Worm (Caenorhabditis elegans) whole organism, late embryonic: ENCODE results near the gene C34C12.2.

ENCODE experiments used
- C38D4.7 ChIP-seq: fragments of 200-800 bp; sonication (Bioruptor generic); optimal IDR thresholded peaks from 2 replicates; lab custom pipeline; 2018; ENCODE audit warnings: mild to moderate bottlenecking, missing genetic modification characterization, moderate library complexity, missing compliant biosample characterization
- K09A11.1 ChIP-seq: sonication (generic microtip); optimal IDR thresholded peaks from 2 replicates; lab custom pipeline; 2017; ENCODE audit warnings: antibody characterized with exemption, mild to moderate bottlenecking, missing genetic modification characterization, missing compliant biosample characterization; ENCODE audit not compliant: insufficient read depth
- Y22D7AL.16 ChIP-seq: sonication (generic microtip); optimal IDR thresholded peaks from 2 replicates; lab custom pipeline; 2016; ENCODE audit warnings: missing genetic modification characterization, missing compliant biosample characterization
- ahr-1 ChIP-seq: sonication (generic microtip); optimal IDR thresholded peaks from 2 replicates; lab custom pipeline; 2016; ENCODE audit warnings: missing genetic modification characterization, missing compliant biosample characterization
- ceh-18 ChIP-seq: sonication (generic microtip); optimal IDR thresholded peaks from 2 replicates; lab custom pipeline; 2016; ENCODE audit warnings: missing genetic modification characterization, missing compliant biosample characterization
- ceh-19 ChIP-seq: fragments of 200-800 bp; sonication (Bioruptor generic); optimal IDR thresholded peaks from 2 replicates; lab custom pipeline; 2018; ENCODE audit warnings: mild to moderate bottlenecking, missing genetic modification characterization, missing compliant biosample characterization
- ceh-24 ChIP-seq: sonication (generic microtip); optimal IDR thresholded peaks from 2 replicates; lab custom pipeline; 2016; ENCODE audit warnings: mild to moderate bottlenecking, missing genetic modification characterization, missing compliant biosample characterization
- ceh-30 ChIP-seq: fragments of 150-350 bp; optimal IDR thresholded peaks from 2 replicates; lab custom pipeline; 2014; ENCODE audit warnings: missing biosample characterization, missing genetic modification characterization
- ceh-31 ChIP-seq: sonication (generic microtip); optimal IDR thresholded peaks from 2 replicates; lab custom pipeline; 2016; ENCODE audit warnings: missing genetic modification characterization, missing compliant biosample characterization
- ceh-45 ChIP-seq: fragments of 200-800 bp; sonication (Bioruptor generic); IDR thresholded peaks from 2 replicates; pipeline ENCODE4 v1.3.6; 2022; ENCODE audit warnings: missing genetic modification reagents, missing genetic modification characterization, missing compliant biosample characterization
- ceh-6 ChIP-seq: fragments of 200-800 bp; sonication (Bioruptor generic); optimal IDR thresholded peaks from 2 replicates; lab custom pipeline; 2018; ENCODE audit warnings: mild to moderate bottlenecking, missing genetic modification characterization, missing compliant biosample characterization
- ceh-9 ChIP-seq: sonication (generic microtip); optimal IDR thresholded peaks from 2 replicates; lab custom pipeline; 2016; ENCODE audit warnings: mild to moderate bottlenecking, missing genetic modification characterization, inconsistent platforms, missing compliant biosample characterization
- che-1 ChIP-seq: sonication (generic microtip); optimal IDR thresholded peaks from 2 replicates; lab custom pipeline; 2016; ENCODE audit warnings: mild to moderate bottlenecking, missing genetic modification characterization, missing compliant biosample characterization
- dmd-4 ChIP-seq: sonication (generic microtip); optimal IDR thresholded peaks from 2 replicates; lab custom pipeline; 2016; ENCODE audit warnings: borderline replicate concordance, missing genetic modification characterization, missing compliant biosample characterization
- dve-1 ChIP-seq: sonication (generic microtip); optimal IDR thresholded peaks from 2 replicates; lab custom pipeline; 2017; ENCODE audit warnings: antibody characterized with exemption, mild to moderate bottlenecking, missing genetic modification characterization, missing compliant biosample characterization
- elt-2 ChIP-seq: sonication (generic microtip); optimal IDR thresholded peaks from 2 replicates; lab custom pipeline; 2016; ENCODE audit warnings: missing genetic modification reagents, missing genetic modification characterization, missing compliant biosample characterization
- fax-1 ChIP-seq: sonication (generic microtip); optimal IDR thresholded peaks from 2 replicates; lab custom pipeline; 2016; ENCODE audit warnings: missing genotype, missing genetic modification characterization, missing compliant biosample characterization
- fkh-6 ChIP-seq: sonication (generic microtip); optimal IDR thresholded peaks from 2 replicates; lab custom pipeline; 2016; ENCODE audit warnings: missing genetic modification characterization, missing compliant biosample characterization
- gmeb-2 ChIP-seq: sonication (generic microtip); optimal IDR thresholded peaks from 2 replicates; lab custom pipeline; 2016; ENCODE audit warnings: missing genetic modification characterization, inconsistent platforms, missing compliant biosample characterization
- hlh-13 ChIP-seq: fragments of 200-800 bp; sonication (Bioruptor generic); optimal IDR thresholded peaks from 2 replicates; lab custom pipeline; 2018; ENCODE audit warnings: mild to moderate bottlenecking, missing genetic modification characterization, missing compliant biosample characterization
- hlh-30 ChIP-seq: sonication (generic microtip); optimal IDR thresholded peaks from 2 replicates; lab custom pipeline; 2017; ENCODE audit warnings: antibody characterized with exemption, missing genetic modification characterization, missing compliant biosample characterization; ENCODE audit not compliant: insufficient read depth
- hlh-6 ChIP-seq: sonication (generic microtip); optimal IDR thresholded peaks from 2 replicates; lab custom pipeline; 2016; ENCODE audit warnings: missing genotype, missing genetic modification characterization, missing compliant biosample characterization
- hlh-8 ChIP-seq: sonication (generic microtip); optimal IDR thresholded peaks from 2 replicates; lab custom pipeline; 2016; ENCODE audit warnings: missing genotype, missing genetic modification characterization, missing compliant biosample characterization
- lim-6 ChIP-seq: sonication (generic microtip); optimal IDR thresholded peaks from 2 replicates; lab custom pipeline; 2016; ENCODE audit warnings: missing genetic modification characterization, missing compliant biosample characterization
- lin-11 ChIP-seq: fragments of 200-800 bp; sonication (Bioruptor generic); optimal IDR thresholded peaks from 2 replicates; lab custom pipeline; 2018; ENCODE audit warnings: mild to moderate bottlenecking, missing genetic modification characterization, missing compliant biosample characterization
- mec-3 ChIP-seq: sonication (generic microtip); optimal IDR thresholded peaks from 2 replicates; lab custom pipeline; 2016; ENCODE audit warnings: borderline replicate concordance, missing genetic modification characterization, missing compliant biosample characterization
- nfya-1 ChIP-seq: sonication (generic microtip); optimal IDR thresholded peaks from 2 replicates; lab custom pipeline; 2017; ENCODE audit warnings: missing genetic modification characterization, mild to moderate bottlenecking, missing compliant biosample characterization, antibody characterized with exemption, moderate library complexity
- nhr-11 ChIP-seq: fragments of 150-350 bp; optimal IDR thresholded peaks from 2 replicates; lab custom pipeline; 2014; ENCODE audit warnings: missing biosample characterization, missing genetic modification characterization
- pax-1 ChIP-seq: fragments of 150-350 bp; optimal IDR thresholded peaks from 2 replicates; lab custom pipeline; 2014; ENCODE audit warnings: missing biosample characterization, missing genetic modification characterization
- pha-4 ChIP-seq: fragments of 150-350 bp; optimal IDR thresholded peaks from 2 replicates; lab custom pipeline; 2018; ENCODE audit warnings: missing biosample characterization, missing genetic modification reagents, missing genetic modification characterization
- pqm-1 ChIP-seq: sonication (generic microtip); optimal IDR thresholded peaks from 2 replicates; lab custom pipeline; 2016; ENCODE audit warnings: missing genetic modification characterization, missing compliant biosample characterization
- pros-1 ChIP-seq: fragments of 150-350 bp; optimal IDR thresholded peaks from 2 replicates; lab custom pipeline; 2014; ENCODE audit warnings: missing biosample characterization, missing genetic modification reagents, missing genetic modification characterization
- ref-2 ChIP-seq: sonication (generic microtip); optimal IDR thresholded peaks from 2 replicates; lab custom pipeline; 2016; ENCODE audit warnings: missing genetic modification characterization, missing compliant biosample characterization
- rnt-1 ChIP-seq: sonication (generic microtip); optimal IDR thresholded peaks from 2 replicates; lab custom pipeline; 2016; ENCODE audit warnings: missing genetic modification characterization, missing compliant biosample characterization
- syd-9 ChIP-seq: sonication (generic microtip); optimal IDR thresholded peaks from 2 replicates; lab custom pipeline; 2016; ENCODE audit warnings: mild to moderate bottlenecking, missing genetic modification characterization, moderate library complexity, missing compliant biosample characterization
- tbx-7 ChIP-seq: sonication (generic microtip); optimal IDR thresholded peaks from 2 replicates; lab custom pipeline; 2016; ENCODE audit warnings: missing genotype, missing genetic modification characterization, missing compliant biosample characterization
- unc-55 ChIP-seq: sonication (generic microtip); optimal IDR thresholded peaks from 2 replicates; lab custom pipeline; 2017; ENCODE audit warnings: missing biosample characterization, missing genetic modification reagents, missing genetic modification characterization
- unc-86 ChIP-seq: sonication (generic microtip); optimal IDR thresholded peaks from 2 replicates; lab custom pipeline; 2016; ENCODE audit warnings: missing genetic modification characterization, missing compliant biosample characterization
- ztf-16 ChIP-seq: sonication (generic microtip); optimal IDR thresholded peaks from 2 replicates; lab custom pipeline; 2017; ENCODE audit warnings: missing genetic modification characterization, missing compliant biosample characterization

The C34C12.2 gene

DNA sequence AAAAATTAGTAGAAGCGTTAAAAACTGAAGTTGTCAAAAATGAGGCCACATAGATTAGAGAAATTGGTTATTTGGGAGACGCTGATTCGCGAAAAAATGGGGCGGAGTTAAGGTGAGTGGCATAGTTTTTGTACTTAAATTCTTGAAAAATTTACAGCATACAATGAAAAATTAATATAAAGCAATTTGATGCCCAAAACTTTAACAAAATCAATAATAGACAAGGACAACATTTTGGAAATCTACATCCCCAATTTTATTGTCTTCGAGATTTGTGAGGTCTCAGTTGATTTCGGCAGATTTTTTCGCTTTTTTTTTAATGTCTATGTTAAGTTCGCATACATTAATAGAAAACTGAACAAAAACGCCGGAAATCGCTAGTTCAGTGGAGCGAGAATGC is 22.7 kb downstream of the C34C12.2 start (continued):
- TF ChIP-seq dve-1 (tag; lab: Kevin White, UChicago) (no peak), dmd-4 (tag; lab: Kevin White, UChicago) (peak; percentile 44), lim-6 (tag; lab: Kevin White, UChicago) (peak; percentile 94), tbx-7 (tag; lab: Kevin White, UChicago) (peak; percentile 99), pqm-1 (peak; percentile 97), ceh-31 (tag; lab: Kevin White, UChicago) (peak; percentile 99), Y22D7AL.16 (peak; percentile 53), nfya-1 (tag; lab: Kevin White, UChicago) (no peak), ceh-19 (GFP tag; lab: Kevin White, UChicago) (peak; percentile 59), fax-1 (peak; percentile 95), hlh-8 (peak; percentile 93), ceh-18 (tag; lab: Kevin White, UChicago) (peak; percentile 32), C38D4.7 (GFP tag; lab: Kevin White, UChicago) (peak; percentile 56), ref-2 (tag; lab: Kevin White, UChicago) (peak; percentile 95), syd-9 (tag; lab: Kevin White, UChicago) (peak; percentile 22), rnt-1 (tag; lab: Kevin White, UChicago) (peak; percentile 87), lin-11 (peak; percentile 41)
- TF ChIP-seq, all 69 proteins: peak for 40

DNA sequence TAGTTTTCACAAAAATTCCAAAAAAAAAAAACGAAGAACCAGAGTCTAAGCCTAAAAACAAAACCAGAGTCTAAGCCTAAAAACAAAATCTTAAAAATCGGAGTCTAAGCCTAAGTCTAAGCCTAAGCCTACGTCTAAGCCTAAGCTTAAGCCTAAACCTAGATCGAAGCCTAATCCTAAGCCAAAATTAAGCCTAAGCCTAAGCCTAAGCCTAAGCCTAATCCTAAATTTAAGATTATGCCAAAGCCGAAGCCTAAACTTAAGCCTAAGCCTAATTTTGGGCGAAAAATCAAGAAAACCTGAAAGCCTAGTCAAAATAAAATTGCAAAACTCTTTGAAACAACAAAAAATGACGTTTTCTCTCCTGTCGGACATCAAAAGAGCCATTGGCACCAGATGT is 23.8 kb downstream of the C34C12.2 start:
- TF ChIP-seq dve-1 (tag; lab: Kevin White, UChicago) (peak; percentile 90), hlh-6 (no peak)
- TF ChIP-seq, all 69 proteins: peak for 1

DNA sequence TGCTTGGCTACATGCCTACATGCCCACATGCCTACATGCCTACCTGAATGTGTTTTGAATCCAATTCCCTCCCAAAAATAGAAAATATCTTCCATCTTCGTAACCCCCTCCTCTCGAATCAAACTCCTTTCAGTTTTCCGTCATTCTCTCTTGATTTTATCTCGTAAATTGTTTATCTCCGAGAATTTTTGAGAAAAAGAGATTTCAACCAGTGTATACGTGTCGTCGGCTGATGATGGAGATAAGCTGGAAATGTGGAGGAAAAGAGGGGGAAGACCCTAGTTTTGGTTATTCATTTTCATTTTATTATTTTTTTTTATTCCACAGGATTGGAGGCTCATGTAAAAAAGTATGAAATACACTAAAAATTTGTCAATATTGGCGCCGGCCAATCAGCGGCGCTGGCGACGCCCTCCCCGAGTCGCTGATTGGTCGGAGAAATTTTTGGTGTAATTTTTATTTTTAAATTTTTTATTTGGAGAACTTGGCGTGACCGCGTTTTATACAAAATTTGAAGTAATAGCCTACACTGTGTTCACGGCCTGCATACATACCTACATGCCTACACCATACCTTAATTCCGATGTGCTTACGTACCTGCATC is 25.3 kb downstream of the C34C12.2 start:
- TF ChIP-seq fax-1 (no peak), fkh-6 (tag; lab: Kevin White, UChicago) (no peak), nfya-1 (tag; lab: Kevin White, UChicago) (peak; percentile 86)

DNA sequence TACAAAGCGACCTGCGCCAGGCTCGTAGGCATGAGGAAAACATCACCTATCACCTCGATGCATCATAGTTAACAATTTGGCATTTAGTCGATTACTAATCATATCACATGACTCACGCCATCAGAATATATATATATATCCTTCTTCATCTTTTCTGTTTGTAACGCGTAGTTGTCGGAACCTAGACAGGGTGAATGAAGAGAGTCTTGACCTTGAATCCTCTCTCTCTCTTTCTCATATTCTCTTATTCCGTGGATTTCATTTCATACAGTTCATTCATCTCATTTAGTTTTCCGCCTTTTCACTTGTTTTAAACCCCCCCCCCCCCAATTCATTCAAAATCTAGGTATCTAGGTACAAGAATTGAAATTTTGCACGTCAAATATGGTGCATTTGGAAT is 26.6 kb downstream of the C34C12.2 start:
- TF ChIP-seq hlh-30 (tag; lab: Kevin White, UChicago) (peak; percentile 19), pax-1 (tag; lab: Kevin White, UChicago) (no peak)

DNA sequence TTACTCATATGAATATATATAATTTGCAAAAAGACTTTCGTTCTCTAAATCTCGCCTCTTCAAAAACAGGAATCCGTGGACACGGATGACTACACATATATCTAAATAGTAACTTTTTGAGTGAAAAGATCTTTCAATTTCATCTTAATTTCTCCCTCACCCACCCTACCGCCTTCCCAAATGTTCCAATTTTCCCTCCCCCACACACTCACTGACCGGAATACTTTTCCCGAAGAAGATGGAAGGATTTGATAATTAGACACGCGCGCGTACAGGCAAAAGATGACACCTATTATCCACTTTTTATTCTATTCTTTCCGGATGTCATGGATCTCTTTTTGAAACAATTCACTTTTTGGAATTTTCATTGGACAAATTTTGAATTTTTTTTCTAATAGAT is 27.4 kb downstream of the C34C12.2 start:
- TF ChIP-seq tbx-7 (tag; lab: Kevin White, UChicago) (no peak), ceh-31 (tag; lab: Kevin White, UChicago) (no peak), nhr-11 (tag; lab: Kevin White, UChicago) (no peak), dve-1 (tag; lab: Kevin White, UChicago) (no peak), ahr-1 (no peak), ceh-45 (GFP tag; lab: Robert Waterston, UW) (no peak), fax-1 (no peak), ztf-16 (tag; lab: Kevin White, UChicago) (no peak), ref-2 (tag; lab: Kevin White, UChicago) (no peak), ceh-6 (no peak), C38D4.7 (GFP tag; lab: Kevin White, UChicago) (no peak), pha-4 (tag; lab: Kevin White, UChicago) (no peak), ceh-9 (no peak), ceh-18 (tag; lab: Kevin White, UChicago) (no peak), che-1 (tag; lab: Kevin White, UChicago) (no peak), hlh-13 (no peak), syd-9 (tag; lab: Kevin White, UChicago) (no peak), hlh-6 (no peak), pax-1 (tag; lab: Kevin White, UChicago) (no peak)

DNA sequence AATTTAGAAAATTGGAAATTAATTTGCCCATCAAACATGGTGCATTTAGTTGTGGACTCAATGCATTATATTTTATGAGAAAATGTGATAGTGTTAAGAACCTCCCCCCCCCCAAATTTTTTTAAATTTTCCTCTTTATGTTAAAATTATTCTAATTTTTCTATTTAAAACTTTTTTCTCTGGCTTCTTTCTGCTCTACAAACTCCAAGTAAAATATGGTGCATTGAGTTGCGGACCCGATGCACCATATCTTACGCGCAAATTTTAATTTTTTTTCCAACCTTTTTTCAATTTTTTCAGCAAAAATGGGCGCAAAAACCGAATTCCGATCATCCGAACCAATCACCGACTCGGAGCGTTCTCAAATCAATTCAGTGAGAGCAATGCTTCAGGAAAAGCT is 28.7 kb downstream of the C34C12.2 start, which contains the start of gene C34C12.6:
TSS of gene C34C12.6 (plus strand) at position 301 of the 400 bp plus-strand sequence.
- TF ChIP-seq gmeb-2 (tag; lab: Kevin White, UChicago) (no peak), ceh-31 (tag; lab: Kevin White, UChicago) (no peak), mec-3 (no peak), K09A11.1 (no peak), elt-2 (tag; lab: Kevin White, UChicago) (no peak), unc-55 (GFP tag; lab: Kevin White, UChicago) (no peak), unc-86 (no peak), ceh-24 (tag; lab: Kevin White, UChicago) (no peak), tbx-7 (tag; lab: Kevin White, UChicago) (no peak), ceh-30 (tag; lab: Kevin White, UChicago) (no peak), syd-9 (tag; lab: Kevin White, UChicago) (no peak), pros-1 (tag; lab: Kevin White, UChicago) (no peak)
